Fruit fly (Drosophila melanogaster): Measurements from ENCODE around the gene CG17075.

Gene CG17075

DNA sequence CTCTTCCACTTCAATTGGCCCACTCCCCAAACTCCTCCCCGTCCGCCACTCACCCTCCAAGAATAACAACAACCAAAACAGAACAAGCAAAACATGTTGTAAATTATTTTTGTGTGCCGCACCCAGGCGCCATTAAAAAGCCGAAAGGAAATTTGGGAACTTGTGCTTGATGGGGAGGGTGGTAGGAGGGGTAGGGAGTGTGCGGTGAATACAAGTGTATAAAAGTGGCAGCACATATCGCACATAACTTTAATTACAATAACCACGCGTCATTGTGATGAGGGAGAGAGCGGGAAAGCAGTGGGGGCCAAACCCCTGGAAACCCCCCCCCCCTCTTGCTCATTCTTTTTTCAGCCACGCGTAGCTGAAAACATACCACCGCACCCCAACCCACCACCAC lies 39.8 kb upstream of the CG17075 start:
- TF ChIP-seq CG6254 (GFP tag; optimal IDR thresholded peaks at IDR 0.05): no peak
- no peak for TF ChIP-seq al (GFP tag; IDR thresholded peaks at IDR 0.05)
- peak; percentile 1 for TF ChIP-seq exex (tag; optimal IDR thresholded peaks at IDR 0.05)
- TF ChIP-seq CG11696 (GFP tag; IDR thresholded peaks at IDR 0.05): no peak
- peak; percentile 62 for TF ChIP-seq kni (GFP tag; optimal IDR thresholded peaks at IDR 0.05)
- no peak for TF ChIP-seq CG3281 (GFP tag; optimal IDR thresholded peaks at IDR 0.05)
- no peak for TF ChIP-seq eve (GFP tag; optimal IDR thresholded peaks at IDR 0.05)
- no peak for TF ChIP-seq CG18599 (GFP tag; optimal IDR thresholded peaks at IDR 0.05)
- 0 out of 2 replicates have a peak, but pooled peaks have one; percentile 27 for TF ChIP-seq ara (GFP tag; IDR thresholded peaks at IDR 0.05)
- 0 out of 2 replicates have a peak, but pooled peaks have one; percentile 18 for TF ChIP-seq sob (GFP tag; IDR thresholded peaks at IDR 0.05)
- no peak for TF ChIP-seq Atf-2 (GFP tag; optimal IDR thresholded peaks at IDR 0.05)
- TF ChIP-seq CG43689 (GFP tag; IDR thresholded peaks at IDR 0.05): no peak
- TF ChIP-seq crol (GFP tag; IDR thresholded peaks at IDR 0.05): peak; percentile 98
- 0 out of 2 replicates have a peak, but pooled peaks have one; percentile 31 for TF ChIP-seq vvl (GFP tag; IDR thresholded peaks at IDR 0.05)
- TF ChIP-seq sr (GFP tag; IDR thresholded peaks at IDR 0.05): peak; percentile 11; the same call in 1 of the 3 replicates
- TF ChIP-seq Awh (GFP tag; IDR thresholded peaks at IDR 0.05): 0 out of 2 replicates have a peak, but pooled peaks have one; percentile 27
- TF ChIP-seq ham (GFP tag; IDR thresholded peaks at IDR 0.05): no peak
- no peak for TF ChIP-seq CG11093 (GFP tag; IDR thresholded peaks at IDR 0.05)
- TF ChIP-seq CG33557 (GFP tag; optimal IDR thresholded peaks at IDR 0.05): no peak
- no peak for TF ChIP-seq CG15269 (tag; optimal IDR thresholded peaks at IDR 0.05)
- peak; percentile 17 for TF ChIP-seq schlank (tag; optimal IDR thresholded peaks at IDR 0.05)
- TF ChIP-seq lola (GFP tag; optimal IDR thresholded peaks at IDR 0.05): no peak
- TF ChIP-seq CG2712 (tag; optimal IDR thresholded peaks at IDR 0.05): no peak
- peak; percentile 39 for TF ChIP-seq run (tag; optimal IDR thresholded peaks at IDR 0.05)
- no peak for TF ChIP-seq Aef1 (GFP tag; IDR thresholded peaks at IDR 0.05)
- TF ChIP-seq amos (GFP tag; IDR thresholded peaks at IDR 0.05; ENCODE audit: partially characterized antibody): no peak
- no peak for TF ChIP-seq stc (GFP tag; IDR thresholded peaks at IDR 0.05)
- peak; percentile 70 for TF ChIP-seq caup (GFP tag; optimal IDR thresholded peaks at IDR 0.05; ENCODE audit: severe bottlenecking)
- 0 out of 2 replicates have a peak, but pooled peaks have one; percentile 13 for TF ChIP-seq Atf6 (GFP tag; IDR thresholded peaks at IDR 0.05)
- TF ChIP-seq abd-A (tag; optimal IDR thresholded peaks at IDR 0.05): peak; percentile 93
- 0 out of 3 replicates have a peak, but pooled peaks have one; percentile 12 for TF ChIP-seq CG16813 (GFP tag; IDR thresholded peaks at IDR 0.05; ENCODE audit: partially characterized antibody)
- peak; percentile 68 for TF ChIP-seq mirr (GFP tag; optimal IDR thresholded peaks at IDR 0.05)
- TF ChIP-seq Chrac-16 (GFP tag; optimal IDR thresholded peaks at IDR 0.05): no peak
- peak; percentile 11 for TF ChIP-seq Abd-B (GFP tag; optimal IDR thresholded peaks at IDR 0.05)
- peak; percentile 50 for TF ChIP-seq CG10543 (GFP tag; optimal IDR thresholded peaks at IDR 0.05)
- no peak for TF ChIP-seq twi (tag; optimal IDR thresholded peaks at IDR 0.05)
- no peak for TF ChIP-seq CG31388 (GFP tag; optimal IDR thresholded peaks at IDR 0.05)
- peak; percentile 9 for TF ChIP-seq kah (GFP tag; optimal IDR thresholded peaks at IDR 0.05)
- 0 out of 2 replicates have a peak, but pooled peaks have one; percentile 19 for TF ChIP-seq CG9932 (GFP tag; IDR thresholded peaks at IDR 0.05)
- peak; percentile 23 for TF ChIP-seq pros (GFP tag; optimal IDR thresholded peaks at IDR 0.05)
- TF ChIP-seq Hey (tag; optimal IDR thresholded peaks at IDR 0.05): peak; percentile 49
- no peak for TF ChIP-seq CG14441 (GFP tag; IDR thresholded peaks at IDR 0.05)
- no peak for TF ChIP-seq z (GFP tag; IDR thresholded peaks at IDR 0.05)
- 0 out of 3 replicates have a peak, but pooled peaks have one; percentile 13 for TF ChIP-seq ci (GFP tag; IDR thresholded peaks at IDR 0.05)
- TF ChIP-seq nerfin-1 (tag; optimal IDR thresholded peaks at IDR 0.05): no peak
- no peak for TF ChIP-seq CG6683 (GFP tag; optimal IDR thresholded peaks at IDR 0.05)
- peak; percentile 0 for TF ChIP-seq Jarid2 (GFP tag; optimal IDR thresholded peaks at IDR 0.05)
- 0 out of 3 replicates have a peak, but pooled peaks have one; percentile 14 for TF ChIP-seq CG2889 (GFP tag; IDR thresholded peaks at IDR 0.05)
- TF ChIP-seq gem (tag; optimal IDR thresholded peaks at IDR 0.05): no peak
- peak; percentile 54 for TF ChIP-seq sd (tag; optimal IDR thresholded peaks at IDR 0.05)
